Fruit fly (Drosophila melanogaster) Kc167 (cell line): ENCODE measurements around the gene CG31233.

ENCODE experiments used
- Sin3A ChIP-seq: fragments of >200 bp; optimal IDR thresholded peaks from 2 replicates; lab custom pipeline; 2018; ENCODE audit warnings: missing external identifiers
- h ChIP-seq: fragments of >200 bp; optimal IDR thresholded peaks from 3 replicates; lab custom pipeline; 2018; ENCODE audit warnings: missing external identifiers
- insv ChIP-seq: fragments of >200 bp; optimal IDR thresholded peaks from 3 replicates; lab custom pipeline; 2018; ENCODE audit warnings: missing external identifiers
- psq ChIP-seq: fragments of >200 bp; optimal IDR thresholded peaks from 2 replicates; lab custom pipeline; 2017; ENCODE audit warnings: missing external identifiers
- ttk ChIP-seq: sonication (Bioruptor generic); optimal IDR thresholded peaks from 2 replicates; lab custom pipeline; 2017; ENCODE audit warnings: missing external identifiers

dm6 chr3R:21758145-21758856 lies 8.6 kb downstream of the CG31233 start, which contains the start of gene CG42335:
- TF ChIP-seq psq (lab: Kevin White, UChicago) (no peak), insv (lab: Kevin White, UChicago) (no peak), Sin3A (no peak), ttk (lab: Kevin White, UChicago) (no peak), h (no peak)
